Worm (Caenorhabditis elegans): ENCODE results near the gene fbxb-42.

- TF ChIP-seq aly-2 (tag; optimal IDR thresholded peaks at IDR 0.05) (no peak), mep-1 (tag; optimal IDR thresholded peaks at IDR 0.05) (no peak), skn-1 (tag; optimal IDR thresholded peaks at IDR 0.05) (no peak), fkh-4 (tag; optimal IDR thresholded peaks at IDR 0.05; ENCODE audit: borderline replicate concordance) (no peak), nhr-11 (tag; optimal IDR thresholded peaks at IDR 0.05) (no peak), nhr-12 (tag; optimal IDR thresholded peaks at IDR 0.05) (no peak)
Observed at ce11 chrII:1490813-1491212, 46.6 kb upstream of the fbxb-42 start.

All from whole organism, L1 larva.